Worm (Caenorhabditis elegans) whole organism, L1 larva: Measurements from ENCODE around the gene rsp-4.

ENCODE experiments used
- Y116A8C.19 ChIP-seq: sonication (generic microtip); optimal IDR thresholded peaks from 2 replicates; lab custom pipeline; 2016; ENCODE audit warnings: missing compliant biosample characterization, missing genetic modification characterization, borderline replicate concordance
- aha-1 ChIP-seq: fragments of 150-350 bp; optimal IDR thresholded peaks from 2 replicates; lab custom pipeline; 2014; ENCODE audit warnings: missing biosample characterization, missing genetic modification characterization
- alr-1 ChIP-seq: fragments of 200-800 bp; sonication (Bioruptor generic); optimal IDR thresholded peaks from 2 replicates; lab custom pipeline; 2018; ENCODE audit warnings: borderline replicate concordance, mild to moderate bottlenecking, missing genetic modification characterization, missing compliant biosample characterization
- ceh-63 ChIP-seq: fragments of 200-800 bp; sonication (Bioruptor generic); optimal IDR thresholded peaks from 2 replicates; lab custom pipeline; 2018; ENCODE audit warnings: mild to moderate bottlenecking, missing genetic modification characterization, missing compliant biosample characterization
- ces-1 ChIP-seq: fragments of 150-350 bp; optimal IDR thresholded peaks from 2 replicates; lab custom pipeline; 2014; ENCODE audit warnings: missing biosample characterization, missing genetic modification reagents, missing genetic modification characterization
- dsc-1 ChIP-seq: sonication (generic microtip); optimal IDR thresholded peaks from 2 replicates; lab custom pipeline; 2016; ENCODE audit warnings: mild to moderate bottlenecking, missing genetic modification characterization, missing compliant biosample characterization
- efl-1 ChIP-seq, 4 experiments: fragments of 150-350 bp; optimal IDR thresholded peaks in 3 of 4; peaks in 1 of 4; 1 replicate in 1 of 4; 2 replicates in 3 of 4; lab custom pipeline; 2014; ENCODE audit warnings: missing biosample characterization in 2 of 4, missing genetic modification characterization in 2 of 4, missing genetic modification reagents in 2 of 4
- efl-3 ChIP-seq: fragments of 200-800 bp; sonication (Bioruptor generic); optimal IDR thresholded peaks from 2 replicates; lab custom pipeline; 2018; ENCODE audit warnings: mild to moderate bottlenecking, missing genetic modification characterization, missing compliant biosample characterization
- egl-13 ChIP-seq: sonication (generic microtip); optimal IDR thresholded peaks from 2 replicates; lab custom pipeline; 2016; ENCODE audit warnings: missing genotype, missing genetic modification reagents, missing genetic modification characterization, missing compliant biosample characterization
- elt-2 ChIP-seq: sonication (generic microtip); optimal IDR thresholded peaks from 2 replicates; lab custom pipeline; 2016; ENCODE audit warnings: missing genetic modification characterization, mild to moderate bottlenecking, inconsistent platforms, missing compliant biosample characterization, missing genetic modification reagents
- elt-3 ChIP-seq, 6 experiments: fragments of 150-350 bp in 1 of 6; sonication (generic microtip); optimal IDR thresholded peaks; 2 replicates each; lab custom pipeline; 2017 to 2018; ENCODE audit warnings: missing biosample characterization in 6 of 6, missing genetic modification characterization in 6 of 6, inconsistent platforms in 1 of 6
- fkh-10 ChIP-seq: sonication (generic microtip); optimal IDR thresholded peaks from 2 replicates; lab custom pipeline; 2017; ENCODE audit warnings: missing biosample characterization, missing genetic modification reagents, missing genetic modification characterization
- fkh-4 ChIP-seq: sonication (generic microtip); optimal IDR thresholded peaks from 2 replicates; lab custom pipeline; 2016; ENCODE audit warnings: missing compliant biosample characterization, missing genetic modification characterization, borderline replicate concordance
- fkh-8 ChIP-seq: sonication (generic microtip); optimal IDR thresholded peaks from 2 replicates; lab custom pipeline; 2016; ENCODE audit warnings: mild to moderate bottlenecking, missing genetic modification characterization, missing compliant biosample characterization
- fos-1 ChIP-seq: fragments of 150-350 bp; optimal IDR thresholded peaks from 2 replicates; lab custom pipeline; 2014; ENCODE audit warnings: missing biosample characterization, missing genetic modification characterization
- grh-1 ChIP-seq: fragments of 200-800 bp; sonication (Bioruptor generic); IDR thresholded peaks from 2 replicates; pipeline ENCODE4 v1.3.6; 2022; ENCODE audit warnings: missing genetic modification reagents, missing genetic modification characterization, missing compliant biosample characterization
- hlh-17 ChIP-seq: fragments of 200-800 bp; sonication (Bioruptor generic); optimal IDR thresholded peaks from 2 replicates; lab custom pipeline; 2018; ENCODE audit warnings: missing genetic modification characterization, mild to moderate bottlenecking, missing compliant biosample characterization, moderate library complexity, borderline replicate concordance
- hlh-4 ChIP-seq: sonication (generic microtip); optimal IDR thresholded peaks from 2 replicates; lab custom pipeline; 2016; ENCODE audit warnings: mild to moderate bottlenecking, missing genetic modification characterization, missing compliant biosample characterization
- isw-1 ChIP-seq: fragments of 200-800 bp; sonication (Bioruptor generic); IDR thresholded peaks from 2 replicates; pipeline ENCODE4 v1.3.6; 2022; ENCODE audit warnings: missing genetic modification characterization, missing compliant biosample characterization
- jun-1 ChIP-seq: fragments of 150-350 bp; optimal IDR thresholded peaks from 2 replicates; lab custom pipeline; 2014; ENCODE audit warnings: missing biosample characterization, missing genetic modification reagents, missing genetic modification characterization
- lin-13 ChIP-seq: fragments of 150-350 bp; optimal IDR thresholded peaks from 2 replicates; lab custom pipeline; 2014; ENCODE audit warnings: missing biosample characterization, missing genetic modification reagents, missing genetic modification characterization
- lin-14 ChIP-seq: fragments of 200-800 bp; sonication (Bioruptor generic); optimal IDR thresholded peaks from 2 replicates; lab custom pipeline; 2018; ENCODE audit warnings: mild to moderate bottlenecking, missing genetic modification characterization, moderate library complexity, missing compliant biosample characterization
- lin-15B ChIP-seq: fragments of 150-350 bp; sonication (generic microtip); optimal IDR thresholded peaks from 3 replicates; lab custom pipeline; 2014; ENCODE audit warnings: missing biosample characterization, missing genetic modification characterization
- lin-35 ChIP-seq, 2 experiments: fragments of 150-350 bp; optimal IDR thresholded peaks; 2 replicates each; lab custom pipeline; 2014; ENCODE audit warnings: missing biosample characterization in 2 of 2, missing genetic modification characterization in 2 of 2, missing genetic modification reagents in 2 of 2
- mef-2 ChIP-seq: fragments of 150-350 bp; optimal IDR thresholded peaks from 2 replicates; lab custom pipeline; 2014; ENCODE audit warnings: missing biosample characterization, missing genetic modification characterization
- mep-1 ChIP-seq: fragments of 150-350 bp; optimal IDR thresholded peaks from 2 replicates; lab custom pipeline; 2014; ENCODE audit warnings: missing biosample characterization, missing genetic modification characterization
- nhr-11 ChIP-seq: fragments of 150-350 bp; optimal IDR thresholded peaks from 2 replicates; lab custom pipeline; 2014; ENCODE audit warnings: missing biosample characterization, missing genetic modification characterization
- nhr-12 ChIP-seq: sonication (generic microtip); optimal IDR thresholded peaks from 2 replicates; lab custom pipeline; 2017; ENCODE audit warnings: missing biosample characterization, missing genetic modification characterization
- nhr-28 ChIP-seq: fragments of 150-350 bp; optimal IDR thresholded peaks from 2 replicates; lab custom pipeline; 2014; ENCODE audit warnings: missing biosample characterization, missing genetic modification characterization
- nhr-71 ChIP-seq: sonication (generic microtip); optimal IDR thresholded peaks from 2 replicates; lab custom pipeline; 2016; ENCODE audit warnings: mild to moderate bottlenecking, missing genetic modification characterization, moderate library complexity, missing compliant biosample characterization
- nhr-76 ChIP-seq: sonication (generic microtip); optimal IDR thresholded peaks from 2 replicates; lab custom pipeline; 2017; ENCODE audit warnings: missing biosample characterization, missing genetic modification characterization
- nhr-85 ChIP-seq: sonication (generic microtip); peaks from one replicate; lab custom pipeline; 2016; ENCODE audit warnings: missing genetic modification characterization, inconsistent platforms, missing compliant biosample characterization
- nhr-90 ChIP-seq: sonication (generic microtip); optimal IDR thresholded peaks from 2 replicates; lab custom pipeline; 2016; ENCODE audit warnings: mild to moderate bottlenecking, missing genetic modification characterization, missing compliant biosample characterization; ENCODE audit not compliant: poor library complexity
- pag-3 ChIP-seq: sonication (generic microtip); optimal IDR thresholded peaks from 2 replicates; lab custom pipeline; 2017; ENCODE audit warnings: missing genetic modification characterization, mild to moderate bottlenecking, missing compliant biosample characterization, antibody characterized with exemption, borderline replicate concordance; ENCODE audit not compliant: insufficient read depth
- pax-3 ChIP-seq: fragments of 200-800 bp; sonication (Bioruptor generic); optimal IDR thresholded peaks from 2 replicates; lab custom pipeline; 2018; ENCODE audit warnings: mild to moderate bottlenecking, missing genetic modification characterization, moderate library complexity, missing compliant biosample characterization
- pqm-1 ChIP-seq: sonication (generic microtip); optimal IDR thresholded peaks from 3 replicates; lab custom pipeline; 2017; ENCODE audit warnings: missing biosample characterization, missing genetic modification characterization
- skn-1 ChIP-seq: fragments of 150-350 bp; optimal IDR thresholded peaks from 2 replicates; lab custom pipeline; 2014; ENCODE audit warnings: missing biosample characterization, missing genetic modification characterization
- sox-4 ChIP-seq: sonication (generic microtip); optimal IDR thresholded peaks from 2 replicates; lab custom pipeline; 2016; ENCODE audit warnings: missing genetic modification characterization, missing compliant biosample characterization
- sup-37 ChIP-seq: fragments of 200-800 bp; sonication (Bioruptor generic); optimal IDR thresholded peaks from 2 replicates; lab custom pipeline; 2018; ENCODE audit warnings: mild to moderate bottlenecking, missing genetic modification characterization, missing compliant biosample characterization
- swsn-7 ChIP-seq: sonication (generic microtip); optimal IDR thresholded peaks from 2 replicates; lab custom pipeline; 2016; ENCODE audit warnings: missing genetic modification characterization, missing compliant biosample characterization
- tbx-2 ChIP-seq: sonication (generic microtip); optimal IDR thresholded peaks from 2 replicates; lab custom pipeline; 2016; ENCODE audit warnings: missing genetic modification characterization, missing compliant biosample characterization
- tlp-1 ChIP-seq: fragments of 150-350 bp; optimal IDR thresholded peaks from 2 replicates; lab custom pipeline; 2014; ENCODE audit warnings: missing biosample characterization, missing genetic modification characterization
- unc-130 ChIP-seq: fragments of 150-350 bp; optimal IDR thresholded peaks from 2 replicates; lab custom pipeline; 2017; ENCODE audit warnings: missing biosample characterization, missing genetic modification characterization, inconsistent platforms
- unc-30 ChIP-seq: sonication (generic microtip); optimal IDR thresholded peaks from 2 replicates; lab custom pipeline; 2017; ENCODE audit warnings: missing biosample characterization, missing genetic modification characterization
- unc-98 ChIP-seq: fragments of 200-800 bp; sonication (Bioruptor generic); IDR thresholded peaks from 2 replicates; pipeline ENCODE4 v1.3.6; 2022; ENCODE audit warnings: missing genetic modification characterization, missing compliant biosample characterization
- vab-15 ChIP-seq: sonication (generic microtip); optimal IDR thresholded peaks from 2 replicates; lab custom pipeline; 2017; ENCODE audit warnings: missing genotype, mild to moderate bottlenecking, missing genetic modification characterization, missing compliant biosample characterization
- zag-1 ChIP-seq: fragments of 150-350 bp; optimal IDR thresholded peaks from 2 replicates; lab custom pipeline; 2014; ENCODE audit warnings: missing biosample characterization, missing genetic modification characterization
- ztf-11 ChIP-seq, 2 experiments: sonication (generic microtip); optimal IDR thresholded peaks; 2 replicates each; lab custom pipeline; 2016 to 2017; ENCODE audit warnings: missing genetic modification characterization in 2 of 2, missing biosample characterization in 1 of 2, missing compliant biosample characterization in 1 of 2

Gene rsp-4

DNA sequence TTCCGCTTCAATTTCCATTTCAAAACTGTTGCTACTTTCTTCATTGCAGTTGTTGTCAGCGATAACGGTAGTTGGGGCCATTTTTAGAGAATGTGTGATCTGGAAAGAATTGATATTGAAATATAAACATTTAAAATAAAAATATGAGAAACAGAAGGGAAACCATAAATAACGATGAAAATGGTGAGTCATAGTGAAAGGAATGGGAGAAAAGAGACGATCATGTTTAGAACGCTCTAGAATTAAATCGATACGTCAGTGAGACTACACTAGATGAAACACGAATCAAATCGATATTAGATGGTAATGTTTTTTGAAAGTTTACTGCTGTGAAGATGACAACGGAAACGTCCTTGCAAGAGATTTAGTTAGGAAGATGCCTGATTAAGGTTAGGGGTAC lies 20.3 kb upstream of the rsp-4 start, which contains the start of the genes EEED8.12 and EEED8.4:
TSS of gene EEED8.12 (minus strand) at position 101 of the 400 bp plus-strand sequence.
TSS of gene EEED8.4 (plus strand) at position 396 of the 400 bp plus-strand sequence.
- TF ChIP-seq fos-1 (tag; lab: Kevin White, UChicago) (no peak), fkh-10 (GFP tag; lab: Kevin White, UChicago) (no peak), ztf-11 (tag; optimal IDR thresholded peaks at IDR 0.05; lab: Kevin White, UChicago) (no peak), unc-130 (tag; lab: Kevin White, UChicago) (no peak), hlh-4 (no peak), nhr-71 (tag; lab: Kevin White, UChicago) (no peak), pax-3 (tag; lab: Kevin White, UChicago) (no peak), fkh-8 (no peak), sox-4 (tag; lab: Kevin White, UChicago) (no peak)
- TF ChIP-seq, all 84 proteins: peak for 0

DNA sequence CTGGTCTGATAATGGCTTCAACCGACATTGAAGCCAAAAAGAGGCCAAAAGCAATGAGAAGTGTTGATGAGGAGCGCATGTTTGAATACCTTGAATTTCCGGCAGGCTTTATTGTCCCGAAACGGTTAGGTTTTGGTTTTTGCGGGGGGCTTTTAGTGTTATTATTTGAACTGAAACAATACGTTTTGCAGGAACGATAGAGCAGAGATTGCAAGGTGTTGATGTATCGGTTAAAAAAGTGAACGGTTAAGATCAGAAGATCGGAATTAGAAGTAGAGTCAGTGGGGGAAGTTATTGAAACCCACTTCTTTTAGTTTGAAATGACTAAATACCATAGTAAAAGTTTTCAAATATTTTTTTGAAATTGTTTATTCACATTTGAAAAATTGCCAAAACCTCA lies 18.9 kb upstream of the rsp-4 start, which contains the start of gene clec-141:
TSS of gene clec-141 (minus strand) at position 101 of the 400 bp plus-strand sequence.
- no peak for TF ChIP-seq nhr-71 (tag; lab: Kevin White, UChicago)
- no peak for TF ChIP-seq zag-1 (tag; lab: Kevin White, UChicago)
- no peak for TF ChIP-seq hlh-17 (GFP tag; lab: Kevin White, UChicago)
- no peak for TF ChIP-seq nhr-76
- TF ChIP-seq nhr-90 (tag; lab: Kevin White, UChicago), result no peak
- no peak for TF ChIP-seq elt-3 (tag; optimal IDR thresholded peaks at IDR 0.05; lab: Kevin White, UChicago)

DNA sequence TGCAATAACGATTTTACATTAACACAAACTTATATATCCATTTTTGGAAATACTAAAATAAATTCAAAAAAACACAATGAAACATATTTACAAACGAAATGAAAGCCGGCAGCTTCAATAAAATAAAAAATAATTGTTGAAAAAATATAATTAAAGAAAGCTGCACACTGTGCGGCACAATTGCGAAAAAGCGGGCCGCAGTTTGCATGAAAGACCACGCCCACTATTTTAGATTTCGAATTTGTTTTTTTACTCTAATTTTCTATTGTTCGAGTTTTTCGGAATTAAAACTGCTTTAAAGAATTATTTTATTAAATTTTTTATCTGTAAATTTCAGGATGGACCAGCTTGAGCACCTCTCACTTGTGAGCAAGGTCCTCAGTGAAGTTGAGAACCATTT lies 10.6 kb upstream of the rsp-4 start, which contains the start of gene mog-5:
TSS of gene mog-5 (plus strand) at position 338 of the 400 bp plus-strand sequence.
- TF ChIP-seq ceh-63 (GFP tag; lab: Kevin White, UChicago) (no peak), Y116A8C.19 (tag; lab: Kevin White, UChicago) (no peak), fkh-4 (tag; lab: Kevin White, UChicago) (no peak), skn-1 (tag; lab: Kevin White, UChicago) (peak; percentile 11), pqm-1 (tag; lab: Kevin White, UChicago) (no peak), ztf-11 (tag; optimal IDR thresholded peaks at IDR 0.05; lab: Kevin White, UChicago) (no peak), efl-1 (optimal IDR thresholded peaks at IDR 0.05; lab: Kevin White, UChicago) (peak; percentile 14 to 41), efl-1 (GFP tag; optimal IDR thresholded peaks at IDR 0.05 in 1 of 2; lab: Kevin White, UChicago) (peak; percentile 36 to 93), jun-1 (no peak), tlp-1 (tag; lab: Kevin White, UChicago) (no peak), nhr-11 (tag; lab: Kevin White, UChicago) (no peak), egl-13 (no peak), nhr-85 (tag; lab: Kevin White, UChicago) (no peak), dsc-1 (peak; percentile 35), vab-15 (tag; lab: Kevin White, UChicago) (no peak), nhr-12 (tag; lab: Kevin White, UChicago) (no peak), grh-1 (GFP tag; lab: Robert Waterston, UW) (no peak), mef-2 (no peak), alr-1 (tag; lab: Kevin White, UChicago) (no peak), lin-13 (GFP tag; lab: Kevin White, UChicago) (no peak), fkh-8 (no peak), unc-98 (GFP tag; lab: Robert Waterston, UW) (no peak), lin-15B (tag; lab: Kevin White, UChicago) (no peak), sup-37 (GFP tag; lab: Kevin White, UChicago) (no peak), pag-3 (no peak), tbx-2 (tag; lab: Kevin White, UChicago) (peak; percentile 28), efl-3 (GFP tag; lab: Kevin White, UChicago) (no peak), elt-2 (tag; lab: Kevin White, UChicago) (peak; percentile 7), swsn-7 (tag; lab: Kevin White, UChicago) (peak; percentile 25), isw-1 (GFP tag; lab: Robert Waterston, UW) (no peak), fos-1 (tag; lab: Kevin White, UChicago) (no peak), lin-35 (GFP tag; optimal IDR thresholded peaks at IDR 0.05; lab: Kevin White, UChicago) (peak in 1 of 2 experiments; percentile 33), ces-1 (GFP tag; lab: Kevin White, UChicago) (no peak), nhr-28 (tag; lab: Kevin White, UChicago) (no peak), mep-1 (tag; lab: Kevin White, UChicago) (no peak), lin-14 (no peak), aha-1 (no peak), unc-30 (tag; lab: Kevin White, UChicago) (no peak)
